Worm (Caenorhabditis elegans) whole organism, L3 larva: Measurements from ENCODE around the gene srg-59.

Experiments used
- ama-1 ChIP-seq: fragments of 150-350 bp; optimal IDR thresholded peaks from 2 replicates; lab custom pipeline; 2018
- ceh-9 ChIP-seq: sonication (generic microtip); optimal IDR thresholded peaks from 2 replicates; lab custom pipeline; 2018; ENCODE audit warnings: missing biosample characterization, missing genetic modification characterization
- egl-27 ChIP-seq: sonication (generic microtip); optimal IDR thresholded peaks from 4 replicates; lab custom pipeline; 2017; ENCODE audit warnings: missing biosample characterization, missing genetic modification reagents, missing genetic modification characterization
- elt-3 ChIP-seq, 3 experiments: fragments of 150-350 bp in 1 of 3; sonication (generic microtip) in 2 of 3; optimal IDR thresholded peaks; 2 replicates in 2 of 3; 4 replicates in 1 of 3; lab custom pipeline; 2014 to 2017; ENCODE audit warnings: missing biosample characterization in 3 of 3, missing genetic modification characterization in 3 of 3
- eor-1 ChIP-seq, 2 experiments: fragments of 150-350 bp; optimal IDR thresholded peaks; 2 replicates each; lab custom pipeline; 2014 to 2018; ENCODE audit warnings: missing biosample characterization in 2 of 2, missing genetic modification characterization in 2 of 2
- jun-1 ChIP-seq: fragments of 150-350 bp; optimal IDR thresholded peaks from 2 replicates; lab custom pipeline; 2014; ENCODE audit warnings: missing biosample characterization, missing genetic modification reagents, missing genetic modification characterization
- lin-39 ChIP-seq: fragments of 150-350 bp; optimal IDR thresholded peaks from 2 replicates; lab custom pipeline; 2018; ENCODE audit warnings: missing biosample characterization, missing genetic modification reagents, missing genetic modification characterization
- mdl-1 ChIP-seq: fragments of 150-350 bp; optimal IDR thresholded peaks from 2 replicates; lab custom pipeline; 2014; ENCODE audit warnings: missing biosample characterization, missing genetic modification characterization
- nhr-11 ChIP-seq: fragments of 150-350 bp; optimal IDR thresholded peaks from 2 replicates; lab custom pipeline; 2014; ENCODE audit warnings: missing biosample characterization, missing genetic modification characterization
- nhr-67 ChIP-seq: fragments of 150-350 bp; optimal IDR thresholded peaks from 2 replicates; lab custom pipeline; 2014; ENCODE audit warnings: missing biosample characterization, missing genetic modification characterization
- pha-4 ChIP-seq: fragments of 150-350 bp; optimal IDR thresholded peaks from 2 replicates; lab custom pipeline; 2014; ENCODE audit warnings: missing biosample characterization, missing genetic modification reagents, missing genetic modification characterization
- sea-2 ChIP-seq: fragments of 150-350 bp; sonication (generic microtip); optimal IDR thresholded peaks from 4 replicates; lab custom pipeline; 2014; ENCODE audit warnings: missing biosample characterization, missing genetic modification reagents, missing genetic modification characterization
- ztf-11 ChIP-seq: fragments of 150-350 bp; optimal IDR thresholded peaks from 2 replicates; lab custom pipeline; 2014; ENCODE audit warnings: missing biosample characterization, missing genetic modification characterization
- ztf-4 ChIP-seq: fragments of 150-350 bp; optimal IDR thresholded peaks from 2 replicates; lab custom pipeline; 2014; ENCODE audit warnings: missing biosample characterization, missing genetic modification characterization

DNA sequence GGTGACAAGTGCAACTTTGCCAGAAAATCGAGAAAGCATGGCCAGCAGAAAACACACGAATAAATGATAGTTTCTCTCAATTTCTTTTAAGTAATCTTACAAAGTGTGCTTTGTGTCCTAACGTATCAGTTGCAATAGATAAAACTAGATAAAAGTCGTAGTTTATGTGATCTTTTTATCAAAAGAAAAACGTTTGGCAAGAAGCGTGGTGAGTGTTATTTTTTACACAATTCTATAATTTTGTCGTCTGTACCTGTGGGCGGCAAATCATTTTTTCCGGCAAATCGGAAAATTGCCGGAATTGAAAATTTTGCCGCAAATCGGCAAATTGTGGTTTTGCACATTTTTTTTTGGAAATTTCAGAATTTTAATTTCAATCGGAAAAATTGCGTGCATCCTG, 42.3 kb upstream of the srg-59 start, which contains the start of gene R05D8.9:
- TF ChIP-seq elt-3 (tag; optimal IDR thresholded peaks at IDR 0.05; lab: Kevin White, UChicago) (no peak), pha-4 (tag; lab: Kevin White, UChicago) (no peak), lin-39 (tag; lab: Kevin White, UChicago) (no peak), ama-1 (lab: Kevin White, UChicago) (no peak), mdl-1 (tag; lab: Kevin White, UChicago) (no peak), nhr-67 (tag; lab: Kevin White, UChicago) (no peak), ztf-11 (tag; lab: Kevin White, UChicago) (no peak), eor-1 (tag; optimal IDR thresholded peaks at IDR 0.05; lab: Kevin White, UChicago) (no peak), egl-27 (no peak), nhr-11 (tag; lab: Kevin White, UChicago) (no peak), ceh-9 (no peak), sea-2 (no peak), ztf-4 (no peak), jun-1 (tag; lab: Kevin White, UChicago) (no peak)
